Fruit fly (Drosophila melanogaster) whole organism, embryonic: ENCODE results near the gene tomb.

Experiments used
- ATbp ChIP-seq: fragments of 200-800 bp; sonication (Bioruptor generic); optimal IDR thresholded peaks from 2 replicates; lab custom pipeline; 2017; ENCODE audit warnings: missing biosample characterization, mild to moderate bottlenecking, missing genetic modification characterization, missing genetic modification reagents
- Aef1 ChIP-seq: fragments of 200-800 bp; sonication (Bioruptor generic); IDR thresholded peaks from 3 replicates; pipeline ENCODE4 v1.3.6; 2022; ENCODE audit warnings: missing biosample characterization, missing genetic modification characterization
- Blimp-1 ChIP-seq: fragments of 200-800 bp; sonication (Bioruptor generic); optimal IDR thresholded peaks from 3 replicates; lab custom pipeline; 2018; ENCODE audit warnings: missing biosample characterization, missing genetic modification characterization, mild to moderate bottlenecking, moderate library complexity, missing genetic modification reagents
- CG10654 ChIP-seq: fragments of 200-800 bp; sonication (Bioruptor generic); optimal IDR thresholded peaks from 2 replicates; lab custom pipeline; 2016; ENCODE audit warnings: missing biosample characterization, missing genetic modification characterization
- CG12299 ChIP-seq: fragments of 200-800 bp; sonication (Bioruptor generic); optimal IDR thresholded peaks from 2 replicates; lab custom pipeline; 2018; ENCODE audit warnings: missing biosample characterization, mild to moderate bottlenecking, missing genetic modification characterization
- CG17328 ChIP-seq: fragments of 200-800 bp; sonication (Bioruptor generic); IDR thresholded peaks from 2 replicates; pipeline ENCODE4 v1.3.6; 2022; ENCODE audit warnings: missing biosample characterization, missing genetic modification characterization
- CG17361 ChIP-seq: fragments of 200-800 bp; sonication (Bioruptor generic); IDR thresholded peaks from 3 replicates; pipeline ENCODE4 v1.3.6; 2022; ENCODE audit warnings: missing biosample characterization, missing genetic modification characterization
- CG17568 ChIP-seq: fragments of 200-800 bp; sonication (Bioruptor generic); optimal IDR thresholded peaks from 2 replicates; lab custom pipeline; 2018; ENCODE audit warnings: missing biosample characterization, mild to moderate bottlenecking, missing genetic modification characterization, moderate library complexity
- CG5245 ChIP-seq: fragments of 200-800 bp; sonication (Bioruptor generic); optimal IDR thresholded peaks from 3 replicates; lab custom pipeline; 2016; ENCODE audit warnings: missing biosample characterization, missing genetic modification characterization
- CG5953 ChIP-seq: fragments of 200-800 bp; sonication (Bioruptor generic); IDR thresholded peaks from 2 replicates; pipeline ENCODE4 v1.3.6; 2022; ENCODE audit warnings: missing biosample characterization, missing genetic modification characterization
- CG6254 ChIP-seq: fragments of 200-800 bp; sonication (Bioruptor generic); optimal IDR thresholded peaks from 3 replicates; lab custom pipeline; 2017; ENCODE audit warnings: mild to moderate bottlenecking, missing biosample characterization, missing genetic modification reagents, missing genetic modification characterization
- CG7372 ChIP-seq: fragments of 200-800 bp; sonication (Bioruptor generic); IDR thresholded peaks from 2 replicates; pipeline ENCODE4 v1.3.6; 2022; ENCODE audit warnings: missing biosample characterization, missing genetic modification characterization
- CG7963 ChIP-seq: fragments of 200-800 bp; sonication (Bioruptor generic); IDR thresholded peaks from 3 replicates; pipeline ENCODE4 v1.3.6; 2022; ENCODE audit warnings: missing biosample characterization, missing genetic modification characterization; ENCODE audit not compliant: partially characterized antibody
- CG8944 ChIP-seq: fragments of 200-800 bp; sonication (Bioruptor generic); optimal IDR thresholded peaks from 3 replicates; lab custom pipeline; 2016; ENCODE audit warnings: missing biosample characterization, missing genetic modification characterization
- CHES-1-like ChIP-seq: fragments of 200-800 bp; sonication (Bioruptor generic); optimal IDR thresholded peaks from 2 replicates; lab custom pipeline; 2016; ENCODE audit warnings: missing biosample characterization, missing genetic modification characterization
- D19A ChIP-seq: fragments of 200-800 bp; optimal IDR thresholded peaks from 3 replicates; lab custom pipeline; 2019; ENCODE audit warnings: missing biosample characterization, mild to moderate bottlenecking, missing genetic modification characterization, moderate library complexity
- E2f1 ChIP-seq: fragments of 200-800 bp; sonication (Bioruptor generic); IDR thresholded peaks from 2 replicates; pipeline ENCODE4 v1.3.6; 2022; ENCODE audit warnings: missing biosample characterization, missing genetic modification characterization
- HHEX ChIP-seq: fragments of 200-800 bp; sonication (Bioruptor generic); optimal IDR thresholded peaks from 3 replicates; lab custom pipeline; 2017; ENCODE audit warnings: missing biosample characterization, mild to moderate bottlenecking, missing genetic modification characterization, missing genetic modification reagents
- Hey ChIP-seq: fragments of 200-800 bp; sonication (Bioruptor generic); optimal IDR thresholded peaks from 3 replicates; lab custom pipeline; 2018; ENCODE audit warnings: missing biosample characterization, mild to moderate bottlenecking, missing genetic modification characterization
- Myb ChIP-seq: fragments of 200-800 bp; sonication (Bioruptor generic); optimal IDR thresholded peaks from 2 replicates; lab custom pipeline; 2016; ENCODE audit warnings: missing biosample characterization, missing genetic modification characterization
- Optix ChIP-seq: fragments of 200-800 bp; sonication (Bioruptor generic); IDR thresholded peaks from 3 replicates; pipeline ENCODE4 v1.3.6; 2022; ENCODE audit warnings: missing biosample characterization, missing genetic modification characterization
- Pdp1 ChIP-seq, 2 experiments: fragments of 200-800 bp; sonication (Bioruptor generic); optimal IDR thresholded peaks; 3 replicates each; lab custom pipeline; 2016; ENCODE audit warnings: missing biosample characterization in 2 of 2, missing genetic modification characterization in 2 of 2, mild to moderate bottlenecking in 1 of 2, moderate library complexity in 1 of 2
- Side ChIP-seq: fragments of 200-800 bp; sonication (Bioruptor generic); optimal IDR thresholded peaks from 2 replicates; lab custom pipeline; 2016; ENCODE audit warnings: missing biosample characterization, missing genetic modification characterization
- Sin3A ChIP-seq: fragments of >200 bp; optimal IDR thresholded peaks from 2 replicates; lab custom pipeline; 2018
- abd-A ChIP-seq: fragments of 200-800 bp; sonication (Bioruptor generic); optimal IDR thresholded peaks from 3 replicates; lab custom pipeline; 2019; ENCODE audit warnings: missing biosample characterization, mild to moderate bottlenecking, missing genetic modification characterization, moderate library complexity
- ac ChIP-seq: fragments of 200-800 bp; sonication (Bioruptor generic); optimal IDR thresholded peaks from 3 replicates; lab custom pipeline; 2017; ENCODE audit warnings: missing biosample characterization, mild to moderate bottlenecking, missing genetic modification characterization
- al ChIP-seq: fragments of 200-800 bp; sonication (Bioruptor generic); IDR thresholded peaks from 2 replicates; pipeline ENCODE4 v1.3.6; 2022; ENCODE audit warnings: missing biosample characterization, missing genetic modification characterization
- ato ChIP-seq: fragments of 200-800 bp; sonication (Bioruptor generic); IDR thresholded peaks from 2 replicates; pipeline ENCODE4 v1.3.6; 2022; ENCODE audit warnings: missing biosample characterization, missing genetic modification characterization; ENCODE audit not compliant: partially characterized antibody
- bab2 ChIP-seq: fragments of 200-800 bp; sonication (Bioruptor generic); optimal IDR thresholded peaks from 2 replicates; lab custom pipeline; 2016; ENCODE audit warnings: missing biosample characterization, missing genetic modification characterization
- cato ChIP-seq: fragments of 200-800 bp; sonication (Bioruptor generic); optimal IDR thresholded peaks from 2 replicates; lab custom pipeline; 2016; ENCODE audit warnings: missing biosample characterization, missing genetic modification characterization, borderline replicate concordance
- dmrt11E ChIP-seq: fragments of 200-800 bp; sonication (Bioruptor generic); optimal IDR thresholded peaks from 3 replicates; lab custom pipeline; 2018; ENCODE audit warnings: missing biosample characterization, mild to moderate bottlenecking, missing genetic modification characterization, moderate library complexity
- fd3F ChIP-seq: fragments of 200-800 bp; sonication (Bioruptor generic); optimal IDR thresholded peaks from 2 replicates; lab custom pipeline; 2018; ENCODE audit warnings: missing biosample characterization, mild to moderate bottlenecking, missing genetic modification characterization, moderate library complexity
- fd64A ChIP-seq: fragments of 200-800 bp; sonication (Bioruptor generic); optimal IDR thresholded peaks from 3 replicates; lab custom pipeline; 2018; ENCODE audit warnings: missing biosample characterization, mild to moderate bottlenecking, missing genetic modification characterization
- h ChIP-seq: fragments of >200 bp; optimal IDR thresholded peaks from 2 replicates; lab custom pipeline; 2017
- jigr1 ChIP-seq: fragments of 200-800 bp; sonication (Bioruptor generic); IDR thresholded peaks from 3 replicates; pipeline ENCODE4 v1.3.6; 2022; ENCODE audit warnings: missing biosample characterization, missing genetic modification characterization
- lbe ChIP-seq: fragments of 200-800 bp; sonication (Bioruptor generic); optimal IDR thresholded peaks from 2 replicates; lab custom pipeline; 2016; ENCODE audit warnings: missing biosample characterization, mild to moderate bottlenecking, missing genetic modification characterization
- lilli ChIP-seq: fragments of 200-800 bp; sonication (Bioruptor generic); optimal IDR thresholded peaks from 3 replicates; lab custom pipeline; 2016; ENCODE audit warnings: missing biosample characterization, missing genetic modification characterization
- lola ChIP-seq, 3 experiments: fragments of >200 bp in 2 of 3; fragments of 200-800 bp in 1 of 3; sonication (Bioruptor generic) in 1 of 3; optimal IDR thresholded peaks; 2 replicates each; lab custom pipeline; 2017 to 2019; ENCODE audit warnings: missing biosample characterization in 3 of 3, missing genetic modification characterization in 3 of 3, mild to moderate bottlenecking in 1 of 3, moderate library complexity in 1 of 3
- luna ChIP-seq: fragments of 200-800 bp; sonication (Bioruptor generic); optimal IDR thresholded peaks from 2 replicates; lab custom pipeline; 2016; ENCODE audit warnings: missing biosample characterization, missing genetic modification characterization
- nau ChIP-seq: fragments of 200-800 bp; sonication (Bioruptor generic); optimal IDR thresholded peaks from 3 replicates; lab custom pipeline; 2017; ENCODE audit warnings: missing biosample characterization, mild to moderate bottlenecking, missing genetic modification characterization, missing genetic modification reagents
- otp ChIP-seq: fragments of 200-800 bp; sonication (Bioruptor generic); IDR thresholded peaks from 3 replicates; pipeline ENCODE4, ENCODE4 v1.3.6; 2022; ENCODE audit warnings: missing biosample characterization, missing genetic modification characterization
- pita ChIP-seq: fragments of 200-800 bp; sonication (Bioruptor generic); optimal IDR thresholded peaks from 2 replicates; lab custom pipeline; 2017; ENCODE audit warnings: missing biosample characterization, mild to moderate bottlenecking, missing genetic modification characterization
- run ChIP-seq: fragments of 200-800 bp; sonication (Bioruptor generic); optimal IDR thresholded peaks from 3 replicates; lab custom pipeline; 2018; ENCODE audit warnings: missing biosample characterization, mild to moderate bottlenecking, missing genetic modification characterization
- schlank ChIP-seq: fragments of 200-800 bp; sonication (Bioruptor generic); optimal IDR thresholded peaks from 2 replicates; lab custom pipeline; 2018; ENCODE audit warnings: missing biosample characterization, mild to moderate bottlenecking, missing genetic modification characterization
- sd ChIP-seq: fragments of 200-800 bp; sonication (Bioruptor generic); optimal IDR thresholded peaks from 3 replicates; lab custom pipeline; 2018; ENCODE audit warnings: missing biosample characterization, mild to moderate bottlenecking, missing genetic modification characterization, moderate library complexity
- slou ChIP-seq: fragments of 200-800 bp; sonication (Bioruptor generic); optimal IDR thresholded peaks from 3 replicates; lab custom pipeline; 2016; ENCODE audit warnings: missing biosample characterization, missing genetic modification characterization
- sob ChIP-seq: fragments of 200-800 bp; sonication (Bioruptor generic); IDR thresholded peaks from 2 replicates; pipeline ENCODE4 v1.3.6; 2022; ENCODE audit warnings: missing biosample characterization, missing genetic modification characterization
- sug ChIP-seq: fragments of 200-800 bp; optimal IDR thresholded peaks from 2 replicates; lab custom pipeline; 2019; ENCODE audit warnings: missing biosample characterization, mild to moderate bottlenecking, missing genetic modification characterization, moderate library complexity
- tx ChIP-seq: fragments of 200-800 bp; sonication (Bioruptor generic); optimal IDR thresholded peaks from 2 replicates; lab custom pipeline; 2016; ENCODE audit warnings: missing biosample characterization, missing genetic modification characterization
- zf30C ChIP-seq: fragments of 200-800 bp; sonication (Bioruptor generic); optimal IDR thresholded peaks from 3 replicates; lab custom pipeline; 2018; ENCODE audit warnings: missing biosample characterization, mild to moderate bottlenecking, missing genetic modification characterization

The tomb gene

DNA sequence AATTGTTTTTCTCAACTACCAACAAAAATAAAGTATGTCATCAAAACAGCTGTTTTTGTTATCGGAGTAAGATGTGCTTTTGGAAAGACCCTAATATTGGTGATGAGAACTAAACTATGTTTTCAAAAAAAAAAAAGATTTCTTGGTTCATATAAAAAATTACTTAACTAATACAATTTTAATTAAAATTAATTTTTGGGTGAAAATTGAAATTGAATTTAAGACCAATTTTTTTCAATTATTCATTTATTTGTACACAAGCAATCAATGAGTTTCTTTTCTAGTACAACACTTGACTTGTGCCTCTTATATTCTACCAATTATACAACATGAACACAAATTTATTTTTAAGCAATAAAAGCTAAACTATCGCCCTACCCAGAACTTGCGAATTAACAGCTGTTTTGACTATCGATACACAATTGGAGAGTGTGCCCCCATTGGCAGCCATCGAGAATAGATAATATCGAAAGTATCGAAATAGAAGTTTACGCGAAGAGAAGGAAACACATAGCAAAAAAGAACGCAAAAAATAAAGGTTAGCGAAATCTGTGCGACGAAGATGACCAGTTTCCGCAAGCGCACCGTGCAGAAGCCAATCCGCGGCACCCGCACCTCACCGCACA, 12.6 kb downstream of the tomb start, which contains the start of the genes Vps52 and Elp4 (continued):
- TF ChIP-seq fd64A (GFP tag; lab: Kevin White, UChicago): no peak
- no peak for TF ChIP-seq h (lab: Kevin White, UChicago)
- TF ChIP-seq CG5245: peak; percentile 48
- no peak for TF ChIP-seq otp (GFP tag; lab: Robert Waterston, UW)
- TF ChIP-seq dmrt11E: peak; percentile 78
- TF ChIP-seq E2f1: peak; percentile 66
- peak; percentile 79 for TF ChIP-seq slou (GFP tag; lab: Kevin White, UChicago)
- peak; percentile 63 for TF ChIP-seq HHEX (GFP tag; lab: Kevin White, UChicago)
- peak; percentile 52 to 68 for TF ChIP-seq Pdp1 (GFP tag; optimal IDR thresholded peaks at IDR 0.05; lab: Kevin White, UChicago)
- TF ChIP-seq CG6254 (GFP tag; lab: Kevin White, UChicago): peak; percentile 18
- TF ChIP-seq run: no peak
- TF ChIP-seq lola (GFP tag; optimal IDR thresholded peaks at IDR 0.05; lab: Kevin White, UChicago): peak in 1 of 3 experiments; percentile 81
- peak; percentile 73 for TF ChIP-seq CG7372 (GFP tag; lab: Robert Waterston, UW)
- no peak for TF ChIP-seq luna
- TF ChIP-seq tx: peak; percentile 17
- peak; percentile 85 for TF ChIP-seq sug (tag; lab: Kevin White, UChicago)
- TF ChIP-seq CG10654 (GFP tag; lab: Kevin White, UChicago): peak; percentile 65
- no peak for TF ChIP-seq ATbp
- peak; percentile 71 for TF ChIP-seq CG7963 (GFP tag; lab: Robert Waterston, UW)
- peak; percentile 58 for TF ChIP-seq CG17328 (GFP tag; lab: Robert Waterston, UW)
- TF ChIP-seq Hey (tag; lab: Kevin White, UChicago): no peak
- peak; percentile 60 for TF ChIP-seq CG12299 (tag; lab: Kevin White, UChicago)
- TF ChIP-seq CG17568 (GFP tag; lab: Kevin White, UChicago): no peak
- peak; percentile 49 for TF ChIP-seq bab2 (GFP tag; lab: Kevin White, UChicago)
- TF ChIP-seq Sin3A: peak; percentile 3
- peak; percentile 37; the same call in 1 of the 2 replicates for TF ChIP-seq ato (GFP tag; lab: Robert Waterston, UW)
- no peak for TF ChIP-seq abd-A (tag; lab: Kevin White, UChicago)
- peak; percentile 12 for TF ChIP-seq Myb (GFP tag; lab: Kevin White, UChicago)
- TF ChIP-seq al (GFP tag; lab: Robert Waterston, UW): peak; percentile 53
- no peak for TF ChIP-seq pita (GFP tag; lab: Kevin White, UChicago)
- peak; percentile 51 for TF ChIP-seq cato
- peak; percentile 75 for TF ChIP-seq Blimp-1 (GFP tag; lab: Kevin White, UChicago)
- TF ChIP-seq Optix (GFP tag; lab: Robert Waterston, UW): no peak
- TF ChIP-seq sob (GFP tag; lab: Robert Waterston, UW): peak; percentile 61
- TF ChIP-seq lbe (GFP tag; lab: Kevin White, UChicago): no peak
- TF ChIP-seq nau: no peak
- TF ChIP-seq CG5953 (GFP tag; lab: Robert Waterston, UW): peak; percentile 40; the same call in 1 of the 2 replicates
- TF ChIP-seq zf30C (GFP tag; lab: Kevin White, UChicago): no peak
- peak; percentile 14 for TF ChIP-seq Side (GFP tag; lab: Kevin White, UChicago)
- peak; percentile 93 for TF ChIP-seq CG17361 (GFP tag; lab: Robert Waterston, UW)
- no peak for TF ChIP-seq D19A (tag; lab: Kevin White, UChicago)
- TF ChIP-seq schlank (tag; lab: Kevin White, UChicago): no peak
- TF ChIP-seq ac: no peak
- TF ChIP-seq CG8944: peak; percentile 25
- no peak for TF ChIP-seq jigr1 (GFP tag; lab: Robert Waterston, UW)
- TF ChIP-seq Aef1: peak; percentile 66
- peak; percentile 78 for TF ChIP-seq fd3F (GFP tag; lab: Kevin White, UChicago)
- TF ChIP-seq lilli (GFP tag; lab: Kevin White, UChicago): peak; percentile 79
- no peak for TF ChIP-seq sd (tag; lab: Kevin White, UChicago)
- peak; percentile 44 for TF ChIP-seq CHES-1-like
